Fruit fly (Drosophila melanogaster): ENCODE data around the gene Tmtc1.
A peak's percentile ranks its signal among the peaks of the same experiment; 100 is the strongest.

Tmtc1 gene

dm6 chr2L:2730756-2731155 lies 53.2 kb downstream of the Tmtc1 start:
- TF ChIP-seq Ets98B (GFP tag; IDR thresholded peaks at IDR 0.05) (no peak), CG13204 (GFP tag; optimal IDR thresholded peaks at IDR 0.05) (no peak), CG17806 (tag; optimal IDR thresholded peaks at IDR 0.05) (no peak), CG32121 (GFP tag; IDR thresholded peaks at IDR 0.05) (no peak), gl (tag; optimal IDR thresholded peaks at IDR 0.05) (no peak)

dm6 chr2L:2731370-2732138 lies 54.0 kb downstream of the Tmtc1 start:
- TF ChIP-seq CG15710 (tag; optimal IDR thresholded peaks at IDR 0.05) = no peak
- TF ChIP-seq Pif1B (GFP tag; optimal IDR thresholded peaks at IDR 0.05) = no peak
- no peak for TF ChIP-seq EcR (GFP tag; optimal IDR thresholded peaks at IDR 0.05)
- TF ChIP-seq CG4496 (GFP tag; IDR thresholded peaks at IDR 0.05) = peak; percentile 68; the same call in 2 of the 3 replicates
- no peak for TF ChIP-seq rn (GFP tag; IDR thresholded peaks at IDR 0.05)
- no peak for TF ChIP-seq gl (tag; optimal IDR thresholded peaks at IDR 0.05)
- TF ChIP-seq CG12605 (GFP tag; IDR thresholded peaks at IDR 0.05) = 0 out of 2 replicates have a peak, but pooled peaks have one; percentile 9
- TF ChIP-seq CG13204 (GFP tag; optimal IDR thresholded peaks at IDR 0.05) = no peak
- TF ChIP-seq Pif1A (GFP tag; optimal IDR thresholded peaks at IDR 0.05) = peak; percentile 22
- peak; percentile 73; the same call in 2 of the 3 replicates for TF ChIP-seq fd96Ca (GFP tag; IDR thresholded peaks at IDR 0.05)
- peak; percentile 55 for TF ChIP-seq CG8301 (tag; optimal IDR thresholded peaks at IDR 0.05)
- TF ChIP-seq Ets98B (GFP tag; IDR thresholded peaks at IDR 0.05) = peak; percentile 77
- no peak for TF ChIP-seq Snoo (tag; optimal IDR thresholded peaks at IDR 0.05)
- no peak for TF ChIP-seq CG8159 (tag; optimal IDR thresholded peaks at IDR 0.05)
- TF ChIP-seq CG17806 (tag; optimal IDR thresholded peaks at IDR 0.05) = peak; percentile 13
- TF ChIP-seq D1 (tag; optimal IDR thresholded peaks at IDR 0.05) = no peak
- TF ChIP-seq CG32121 (GFP tag; IDR thresholded peaks at IDR 0.05) = peak; percentile 50; the same call in 1 of the 2 replicates
- peak; percentile 58 for TF ChIP-seq CG14655 (GFP tag; optimal IDR thresholded peaks at IDR 0.05)
- no peak for TF ChIP-seq CG34367 (tag; optimal IDR thresholded peaks at IDR 0.05)

- TF ChIP-seq CG15710 (tag; optimal IDR thresholded peaks at IDR 0.05) (no peak), gl (tag; optimal IDR thresholded peaks at IDR 0.05) (no peak), rn (GFP tag; IDR thresholded peaks at IDR 0.05) (no peak), Pif1B (GFP tag; optimal IDR thresholded peaks at IDR 0.05) (no peak), CG17806 (tag; optimal IDR thresholded peaks at IDR 0.05) (no peak), fd96Ca (GFP tag; IDR thresholded peaks at IDR 0.05) (no peak), CG12605 (GFP tag; IDR thresholded peaks at IDR 0.05) (no peak), Pif1A (GFP tag; optimal IDR thresholded peaks at IDR 0.05) (no peak), CG14655 (GFP tag; optimal IDR thresholded peaks at IDR 0.05) (no peak), D1 (tag; optimal IDR thresholded peaks at IDR 0.05) (no peak), CG13204 (GFP tag; optimal IDR thresholded peaks at IDR 0.05) (no peak), Snoo (tag; optimal IDR thresholded peaks at IDR 0.05) (no peak), CG9948 (tag; optimal IDR thresholded peaks at IDR 0.05) (no peak), EcR (GFP tag; optimal IDR thresholded peaks at IDR 0.05) (no peak), CG34367 (tag; optimal IDR thresholded peaks at IDR 0.05) (no peak), CG32121 (GFP tag; IDR thresholded peaks at IDR 0.05) (no peak), CG8159 (tag; optimal IDR thresholded peaks at IDR 0.05) (no peak), CG8301 (tag; optimal IDR thresholded peaks at IDR 0.05) (no peak)
Measured at dm6 chr2L:2732139-2732830, 54.8 kb downstream of the Tmtc1 start.

- peak; percentile 79 for TF ChIP-seq CG34367 (tag; optimal IDR thresholded peaks at IDR 0.05)
- TF ChIP-seq EcR (GFP tag; optimal IDR thresholded peaks at IDR 0.05) = no peak
- peak; percentile 90 for TF ChIP-seq CG15710 (tag; optimal IDR thresholded peaks at IDR 0.05)
- peak; percentile 68 for TF ChIP-seq CG13204 (GFP tag; optimal IDR thresholded peaks at IDR 0.05)
- peak; percentile 77; the same call in 1 of the 2 replicates for TF ChIP-seq CG32121 (GFP tag; IDR thresholded peaks at IDR 0.05)
- peak; percentile 79 for TF ChIP-seq Pif1A (GFP tag; optimal IDR thresholded peaks at IDR 0.05)
- peak; percentile 48; the same call in 1 of the 2 replicates for TF ChIP-seq rn (GFP tag; IDR thresholded peaks at IDR 0.05)
- TF ChIP-seq CG14655 (GFP tag; optimal IDR thresholded peaks at IDR 0.05) = peak; percentile 92
- no peak for TF ChIP-seq CG10348 (GFP tag; IDR thresholded peaks at IDR 0.05)
- peak; percentile 70 for TF ChIP-seq gl (tag; optimal IDR thresholded peaks at IDR 0.05)
- TF ChIP-seq CG17806 (tag; optimal IDR thresholded peaks at IDR 0.05) = peak; percentile 86
- peak; percentile 93 for TF ChIP-seq CG8159 (tag; optimal IDR thresholded peaks at IDR 0.05)
- TF ChIP-seq CG8301 (tag; optimal IDR thresholded peaks at IDR 0.05) = peak; percentile 87
- TF ChIP-seq CG4496 (GFP tag; IDR thresholded peaks at IDR 0.05) = peak; percentile 83
- no peak for TF ChIP-seq CG12605 (GFP tag; IDR thresholded peaks at IDR 0.05)
- peak; percentile 76 for TF ChIP-seq fd96Ca (GFP tag; IDR thresholded peaks at IDR 0.05)
- TF ChIP-seq Ets98B (GFP tag; IDR thresholded peaks at IDR 0.05) = peak; percentile 32
- TF ChIP-seq D1 (tag; optimal IDR thresholded peaks at IDR 0.05) = no peak
- TF ChIP-seq Pif1B (GFP tag; optimal IDR thresholded peaks at IDR 0.05) = peak; percentile 80
- peak; percentile 85 for TF ChIP-seq CG9948 (tag; optimal IDR thresholded peaks at IDR 0.05)
- TF ChIP-seq Snoo (tag; optimal IDR thresholded peaks at IDR 0.05) = peak; percentile 45
Measured at dm6 chr2L:2734215-2734614, 56.7 kb downstream of the Tmtc1 start.

dm6 chr2L:2734946-2735345 lies 57.4 kb downstream of the Tmtc1 start:
- TF ChIP-seq Pif1A (GFP tag; optimal IDR thresholded peaks at IDR 0.05) (no peak), CG4496 (GFP tag; IDR thresholded peaks at IDR 0.05) (0 out of 3 replicates have a peak, but pooled peaks have one; percentile 14), EcR (GFP tag; optimal IDR thresholded peaks at IDR 0.05) (no peak), D1 (tag; optimal IDR thresholded peaks at IDR 0.05) (no peak), Ets98B (GFP tag; IDR thresholded peaks at IDR 0.05) (no peak), CG17806 (tag; optimal IDR thresholded peaks at IDR 0.05) (no peak), gl (tag; optimal IDR thresholded peaks at IDR 0.05) (no peak), CG12605 (GFP tag; IDR thresholded peaks at IDR 0.05) (no peak), CG32121 (GFP tag; IDR thresholded peaks at IDR 0.05) (no peak), CG14655 (GFP tag; optimal IDR thresholded peaks at IDR 0.05) (peak; percentile 24), CG9948 (tag; optimal IDR thresholded peaks at IDR 0.05) (peak; percentile 23), CG8159 (tag; optimal IDR thresholded peaks at IDR 0.05) (peak; percentile 32), CG13204 (GFP tag; optimal IDR thresholded peaks at IDR 0.05) (no peak), CG10348 (GFP tag; IDR thresholded peaks at IDR 0.05) (no peak), CG15710 (tag; optimal IDR thresholded peaks at IDR 0.05) (peak; percentile 19), Snoo (tag; optimal IDR thresholded peaks at IDR 0.05) (no peak), fd96Ca (GFP tag; IDR thresholded peaks at IDR 0.05) (no peak), Pif1B (GFP tag; optimal IDR thresholded peaks at IDR 0.05) (no peak), CG8301 (tag; optimal IDR thresholded peaks at IDR 0.05) (no peak), rn (GFP tag; IDR thresholded peaks at IDR 0.05) (no peak), CG34367 (tag; optimal IDR thresholded peaks at IDR 0.05) (no peak)

Measured in whole organism, pupa.